Worm (Caenorhabditis elegans) whole organism, L4/young adult: Measurements from ENCODE around the gene C43F9.7.

Source experiments
- W03F9.2 ChIP-seq: fragments of 150-350 bp; optimal IDR thresholded peaks from 2 replicates; lab custom pipeline; 2014; ENCODE audit warnings: missing biosample characterization, missing genetic modification characterization
- dao-5 ChIP-seq: sonication (generic microtip); optimal IDR thresholded peaks from 2 replicates; lab custom pipeline; 2016; ENCODE audit warnings: missing genotype, missing genetic modification characterization, moderate library complexity, missing compliant biosample characterization

DNA sequence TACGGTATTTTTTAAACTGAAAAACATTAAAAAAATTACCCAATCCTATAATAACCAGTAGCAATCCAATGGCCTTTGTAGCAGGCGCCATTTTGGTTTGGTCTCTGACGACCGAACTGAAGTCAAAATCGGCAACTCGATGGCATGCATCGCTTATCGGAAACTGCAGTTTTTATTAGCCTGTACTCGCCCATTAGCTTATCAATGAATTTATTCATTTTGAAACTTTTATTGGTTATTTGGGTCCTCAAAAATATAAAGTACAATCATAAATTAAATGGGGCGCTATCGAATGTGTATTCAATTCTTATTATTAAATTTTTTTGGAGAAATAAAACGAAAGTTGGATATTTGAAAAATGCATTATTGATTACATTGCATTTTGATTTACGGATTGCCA is 35.3 kb upstream of the C43F9.7 start, which contains the start of gene R09H10.5:
- TF ChIP-seq dao-5 (tag; lab: Kevin White, UChicago): no peak
- TF ChIP-seq W03F9.2 (tag; lab: Kevin White, UChicago): no peak
